Worm (Caenorhabditis elegans) whole organism, L3 larva: ENCODE results near the gene nsph-4.3.

ENCODE experiments used
- aly-2 ChIP-seq: fragments of 150-350 bp; optimal IDR thresholded peaks from 2 replicates; lab custom pipeline; 2014; ENCODE audit warnings: missing biosample characterization, missing genetic modification characterization
- egl-27 ChIP-seq: sonication (generic microtip); optimal IDR thresholded peaks from 4 replicates; lab custom pipeline; 2017; ENCODE audit warnings: missing biosample characterization, missing genetic modification reagents, missing genetic modification characterization
- mdl-1 ChIP-seq: fragments of 150-350 bp; optimal IDR thresholded peaks from 2 replicates; lab custom pipeline; 2014; ENCODE audit warnings: missing biosample characterization, missing genetic modification characterization
- nhr-12 ChIP-seq: fragments of 150-350 bp; optimal IDR thresholded peaks from 2 replicates; lab custom pipeline; 2014; ENCODE audit warnings: missing biosample characterization, missing genetic modification characterization
- snpc-4 ChIP-seq: fragments of 150-350 bp; optimal IDR thresholded peaks from 2 replicates; lab custom pipeline; 2014; ENCODE audit warnings: missing biosample characterization, missing genetic modification characterization

ce11 chrIII:7618294-7618693 lies 9.2 kb upstream of the nsph-4.3 start:
- no peak for TF ChIP-seq nhr-12 (tag; lab: Kevin White, UChicago)
- no peak for TF ChIP-seq aly-2 (tag; lab: Kevin White, UChicago)
- TF ChIP-seq mdl-1 (tag; lab: Kevin White, UChicago) = no peak
- TF ChIP-seq egl-27 (tag; lab: Kevin White, UChicago) = no peak
- no peak for TF ChIP-seq snpc-4 (tag; lab: Kevin White, UChicago)
